Worm (Caenorhabditis elegans) whole organism, mixed stage, embryonic: ENCODE results near the gene ipla-7.
"Not testable (repeated sequence)": the region's sequence is repeated elsewhere in the genome, so short reads cannot be mapped to it uniquely, and the experiment has no call there.

Source experiments
- ces-1 ChIP-seq: fragments of 150-350 bp; optimal IDR thresholded peaks from 2 replicates; lab custom pipeline; 2014; ENCODE audit warnings: missing biosample characterization, missing genetic modification reagents, missing genetic modification characterization
- nhr-237 ChIP-seq: fragments of 150-350 bp; optimal IDR thresholded peaks from 2 replicates; lab custom pipeline; 2014; ENCODE audit warnings: missing biosample characterization, missing genetic modification characterization
- ztf-11 ChIP-seq: fragments of 150-350 bp; optimal IDR thresholded peaks from 2 replicates; lab custom pipeline; 2014; ENCODE audit warnings: missing biosample characterization, missing genetic modification characterization

DNA sequence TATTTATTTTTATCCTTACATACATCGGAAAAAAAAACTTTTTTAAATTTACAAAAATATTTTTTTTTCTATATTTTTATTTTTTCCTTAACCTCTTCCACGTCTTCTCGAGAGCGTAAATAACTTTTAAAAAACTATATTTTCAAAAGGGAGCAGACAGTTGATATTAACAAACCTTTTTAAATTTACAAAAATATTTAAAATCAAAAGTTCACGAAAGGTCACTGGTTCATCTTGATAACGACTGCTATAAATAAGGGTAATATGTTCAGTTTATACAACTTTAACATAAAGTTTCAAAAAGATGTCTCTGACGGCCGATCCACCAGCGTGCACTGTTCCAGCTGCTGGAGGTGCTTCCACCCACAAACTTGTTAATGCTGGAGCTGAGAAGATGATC lies 33.9 kb downstream of the ipla-7 start, which contains the start of the genes F44D12.16 and msd-2:
- not testable (repeated sequence) for TF ChIP-seq ces-1 (GFP tag; lab: Kevin White, UChicago); ztf-11 (tag; lab: Kevin White, UChicago); nhr-237 (tag; lab: Kevin White, UChicago)
